Fruit fly (Drosophila melanogaster): ENCODE results near the gene CG17292.

CG17292 gene

dm6 chr2L:8419382-8419940, 49.2 kb downstream of the CG17292 start:
- TF ChIP-seq jim (GFP tag; optimal IDR thresholded peaks at IDR 0.05) (no peak), GATAd (GFP tag; optimal IDR thresholded peaks at IDR 0.05) (no peak), Hr83 (GFP tag; optimal IDR thresholded peaks at IDR 0.05; ENCODE audit: poor library complexity, severe bottlenecking) (no peak), lola (GFP tag; optimal IDR thresholded peaks at IDR 0.05) (no peak), h (GFP tag; optimal IDR thresholded peaks at IDR 0.05) (no peak), Dfd (GFP tag; optimal IDR thresholded peaks at IDR 0.05) (peak; percentile 21), foxo (GFP tag; optimal IDR thresholded peaks at IDR 0.05) (no peak), pan (optimal IDR thresholded peaks at IDR 0.05) (no peak), CG32264 (GFP tag; optimal IDR thresholded peaks at IDR 0.05) (no peak), OdsH (GFP tag; optimal IDR thresholded peaks at IDR 0.05) (no peak), Rel (GFP tag; optimal IDR thresholded peaks at IDR 0.05) (no peak), Rel (tag; optimal IDR thresholded peaks at IDR 0.05) (peak; percentile 89), psq (GFP tag; optimal IDR thresholded peaks at IDR 0.05) (peak; percentile 85), Abd-B (GFP tag; optimal IDR thresholded peaks at IDR 0.05) (no peak), woc (GFP tag; optimal IDR thresholded peaks at IDR 0.05) (no peak), dl (GFP tag; optimal IDR thresholded peaks at IDR 0.05; ENCODE audit: insufficient read depth in 1 of 2, partially characterized antibody in 2 of 2) (peak in 1 of 2 experiments; percentile 24), dsf (GFP tag; optimal IDR thresholded peaks at IDR 0.05; ENCODE audit: borderline replicate concordance) (no peak), fru (GFP tag; optimal IDR thresholded peaks at IDR 0.05) (no peak), usp (GFP tag; optimal IDR thresholded peaks at IDR 0.05) (no peak), Sp1 (GFP tag; optimal IDR thresholded peaks at IDR 0.05) (peak; percentile 27), sage (GFP tag; optimal IDR thresholded peaks at IDR 0.05) (no peak)

dm6 chr2L:8420259-8420930, 50.1 kb downstream of the CG17292 start:
- TF ChIP-seq rgr (GFP tag; optimal IDR thresholded peaks at IDR 0.05) (no peak), Vsx2 (GFP tag; optimal IDR thresholded peaks at IDR 0.05; ENCODE audit: partially characterized antibody) (peak; percentile 76), woc (GFP tag; optimal IDR thresholded peaks at IDR 0.05) (no peak), N (GFP tag; optimal IDR thresholded peaks at IDR 0.05) (no peak), dl (GFP tag; optimal IDR thresholded peaks at IDR 0.05; ENCODE audit: insufficient read depth in 1 of 2, partially characterized antibody in 2 of 2) (peak; percentile 31 to 83), ey (GFP tag; optimal IDR thresholded peaks at IDR 0.05) (no peak), Dif (GFP tag; optimal IDR thresholded peaks at IDR 0.05; ENCODE audit: partially characterized antibody) (peak; percentile 76), psq (GFP tag; optimal IDR thresholded peaks at IDR 0.05) (peak; percentile 59)

DNA sequence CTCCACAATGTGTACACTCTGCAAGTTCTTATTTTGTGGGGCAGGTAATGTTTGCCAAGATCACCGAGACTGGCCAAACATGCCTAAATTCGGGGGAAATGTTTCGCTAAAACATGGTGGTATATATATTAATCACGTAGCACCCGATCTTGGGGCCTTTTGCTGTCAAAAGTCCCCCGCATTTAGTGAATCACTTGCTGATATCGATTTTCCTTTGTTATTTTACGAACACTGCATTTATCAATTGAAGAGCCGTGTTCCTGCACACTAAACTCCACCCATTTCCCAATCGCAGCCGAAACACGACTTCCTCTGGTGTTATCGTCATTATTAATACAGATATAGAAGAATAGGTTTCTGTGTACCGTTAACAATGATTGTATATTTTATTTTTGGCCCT, 51.5 kb downstream of the CG17292 start:
- TF ChIP-seq Rel (GFP tag; optimal IDR thresholded peaks at IDR 0.05) (no peak), Rel (tag; optimal IDR thresholded peaks at IDR 0.05) (peak; percentile 92), lola (GFP tag; optimal IDR thresholded peaks at IDR 0.05) (no peak)

dm6 chr2L:8423047-8423446, 52.8 kb downstream of the CG17292 start:
- no peak for TF ChIP-seq Mio (GFP tag; optimal IDR thresholded peaks at IDR 0.05)
- TF ChIP-seq Sp1 (GFP tag; optimal IDR thresholded peaks at IDR 0.05), result no peak
- TF ChIP-seq ey (GFP tag; optimal IDR thresholded peaks at IDR 0.05), result no peak
- TF ChIP-seq dmrt93B (GFP tag; optimal IDR thresholded peaks at IDR 0.05), result no peak
- no peak for TF ChIP-seq rgr (GFP tag; optimal IDR thresholded peaks at IDR 0.05)
- no peak for TF ChIP-seq sage (GFP tag; optimal IDR thresholded peaks at IDR 0.05)
- TF ChIP-seq Hnf4 (GFP tag; optimal IDR thresholded peaks at IDR 0.05), result no peak
- no peak for TF ChIP-seq Dfd (GFP tag; optimal IDR thresholded peaks at IDR 0.05)
- no peak for TF ChIP-seq woc (GFP tag; optimal IDR thresholded peaks at IDR 0.05)
- TF ChIP-seq lola (GFP tag; optimal IDR thresholded peaks at IDR 0.05), result no peak

dm6 chr2L:8423460-8424089, 53.3 kb downstream of the CG17292 start:
- peak; percentile 9 for TF ChIP-seq sage (GFP tag; optimal IDR thresholded peaks at IDR 0.05)
- no peak for TF ChIP-seq CG9705 (GFP tag; optimal IDR thresholded peaks at IDR 0.05)
- TF ChIP-seq h (GFP tag; optimal IDR thresholded peaks at IDR 0.05), result peak; percentile 68
- TF ChIP-seq Myc (optimal IDR thresholded peaks at IDR 0.05), result peak; percentile 59
- TF ChIP-seq Vsx2 (GFP tag; optimal IDR thresholded peaks at IDR 0.05; ENCODE audit: partially characterized antibody), result no peak
- no peak for TF ChIP-seq N (GFP tag; optimal IDR thresholded peaks at IDR 0.05)
- no peak for TF ChIP-seq jim (GFP tag; optimal IDR thresholded peaks at IDR 0.05)
- TF ChIP-seq rgr (GFP tag; optimal IDR thresholded peaks at IDR 0.05), result peak; percentile 23
- TF ChIP-seq CrebA (GFP tag; optimal IDR thresholded peaks at IDR 0.05; ENCODE audit: borderline replicate concordance), result no peak
- TF ChIP-seq Rel (GFP tag; optimal IDR thresholded peaks at IDR 0.05), result no peak
- no peak for TF ChIP-seq Rel (tag; optimal IDR thresholded peaks at IDR 0.05)
- TF ChIP-seq usp (GFP tag; optimal IDR thresholded peaks at IDR 0.05), result no peak
- no peak for TF ChIP-seq CG32264 (GFP tag; optimal IDR thresholded peaks at IDR 0.05)
- no peak for TF ChIP-seq dsf (GFP tag; optimal IDR thresholded peaks at IDR 0.05; ENCODE audit: borderline replicate concordance)
- TF ChIP-seq Abd-B (GFP tag; optimal IDR thresholded peaks at IDR 0.05), result no peak
- TF ChIP-seq Sp1 (GFP tag; optimal IDR thresholded peaks at IDR 0.05), result no peak
- no peak for TF ChIP-seq pan (optimal IDR thresholded peaks at IDR 0.05)
- no peak for TF ChIP-seq Dfd (GFP tag; optimal IDR thresholded peaks at IDR 0.05)
- TF ChIP-seq foxo (GFP tag; optimal IDR thresholded peaks at IDR 0.05), result no peak
- TF ChIP-seq psq (GFP tag; optimal IDR thresholded peaks at IDR 0.05), result peak; percentile 32
- TF ChIP-seq sv (GFP tag; optimal IDR thresholded peaks at IDR 0.05), result no peak
- TF ChIP-seq dmrt93B (GFP tag; optimal IDR thresholded peaks at IDR 0.05), result no peak
- no peak for TF ChIP-seq HLH106 (tag; optimal IDR thresholded peaks at IDR 0.05)
- no peak for TF ChIP-seq ey (GFP tag; optimal IDR thresholded peaks at IDR 0.05)
- TF ChIP-seq fru (GFP tag; optimal IDR thresholded peaks at IDR 0.05), result peak; percentile 49
- TF ChIP-seq brk (GFP tag; optimal IDR thresholded peaks at IDR 0.05), result no peak
- peak; percentile 26 for TF ChIP-seq br (GFP tag; optimal IDR thresholded peaks at IDR 0.05)
